Worm (Caenorhabditis elegans): ENCODE results near the gene scl-17.

The scl-17 gene

ce11 chrII:1444911-1445310, at the start of gene scl-17:
scl-17 (plus strand) TSS chrII:1445211.
- no peak for TF ChIP-seq sma-3 (GFP tag; optimal IDR thresholded peaks at IDR 0.05)
- no peak for TF ChIP-seq mbf-1 (tag; optimal IDR thresholded peaks at IDR 0.05)
- no peak for TF ChIP-seq sem-4 (tag; optimal IDR thresholded peaks at IDR 0.05)
- TF ChIP-seq crh-2 (tag; optimal IDR thresholded peaks at IDR 0.05), result no peak
- TF ChIP-seq nhr-21 (tag; optimal IDR thresholded peaks at IDR 0.05), result no peak
- no peak for TF ChIP-seq nhr-129 (tag; optimal IDR thresholded peaks at IDR 0.05)
- no peak for TF ChIP-seq aly-2 (tag; optimal IDR thresholded peaks at IDR 0.05)

ce11 chrII:1397703-1398102, 47.3 kb upstream of the scl-17 start, which contains the start of gene F54D12.8:
F54D12.8 (minus strand) TSS chrII:1398038.
- TF ChIP-seq mbf-1 (tag; optimal IDR thresholded peaks at IDR 0.05), result no peak
- no peak for TF ChIP-seq lin-13 (GFP tag; optimal IDR thresholded peaks at IDR 0.05)
- no peak for TF ChIP-seq dmd-4 (tag; optimal IDR thresholded peaks at IDR 0.05)
- TF ChIP-seq egl-27 (tag; optimal IDR thresholded peaks at IDR 0.05), result no peak
- TF ChIP-seq blmp-1 (tag; optimal IDR thresholded peaks at IDR 0.05; ENCODE audit: insufficient read depth), result no peak
- TF ChIP-seq nhr-129 (tag; optimal IDR thresholded peaks at IDR 0.05), result no peak
- TF ChIP-seq lin-11 (tag; optimal IDR thresholded peaks at IDR 0.05), result no peak
- no peak for TF ChIP-seq aly-2 (tag; optimal IDR thresholded peaks at IDR 0.05)
- no peak for TF ChIP-seq nhr-77 (tag; optimal IDR thresholded peaks at IDR 0.05)
- TF ChIP-seq skn-1 (tag; optimal IDR thresholded peaks at IDR 0.05), result no peak
- no peak for TF ChIP-seq nhr-12 (tag; optimal IDR thresholded peaks at IDR 0.05)
- no peak for TF ChIP-seq mab-5 (tag; optimal IDR thresholded peaks at IDR 0.05)
- TF ChIP-seq fos-1 (tag; optimal IDR thresholded peaks at IDR 0.05), result no peak

DNA sequence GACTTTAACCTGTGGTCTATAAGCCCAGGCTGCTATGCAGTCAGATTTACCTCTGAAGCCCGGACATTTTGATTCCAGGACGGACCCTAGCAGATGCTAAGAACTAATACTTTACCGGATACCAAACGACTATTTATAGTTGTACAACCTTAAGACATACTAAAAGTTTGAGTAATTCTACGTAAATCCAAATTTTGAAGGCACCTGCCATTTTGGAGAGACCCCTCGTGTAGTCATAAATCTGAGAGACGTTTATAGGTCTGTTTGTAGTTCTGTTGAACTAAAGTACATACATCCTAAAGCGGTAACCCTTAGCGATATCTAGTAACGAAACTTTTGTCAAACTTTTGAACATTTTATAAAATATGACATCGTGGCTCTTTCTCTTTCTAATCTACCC, 46.6 kb upstream of the scl-17 start, which contains the start of gene F54D12.2:
Gene F54D12.2 (plus strand): TSS at position 301 of the 400 bp plus-strand sequence.
- no peak for TF ChIP-seq peb-1 (tag; optimal IDR thresholded peaks at IDR 0.05)
- no peak for TF ChIP-seq aly-2 (tag; optimal IDR thresholded peaks at IDR 0.05)
- no peak for TF ChIP-seq ceh-82 (tag; optimal IDR thresholded peaks at IDR 0.05)
- TF ChIP-seq nhr-77 (tag; optimal IDR thresholded peaks at IDR 0.05), result no peak
- no peak for TF ChIP-seq elt-1 (tag; optimal IDR thresholded peaks at IDR 0.05)
- TF ChIP-seq sma-9 (GFP tag; optimal IDR thresholded peaks at IDR 0.05), result no peak
- no peak for TF ChIP-seq sma-9 (tag; optimal IDR thresholded peaks at IDR 0.05)
- no peak for TF ChIP-seq nhr-237 (tag; optimal IDR thresholded peaks at IDR 0.05)
- TF ChIP-seq ztf-1 (GFP tag; conservative IDR thresholded peaks at IDR 0.05), result no peak
- no peak for TF ChIP-seq ztf-4 (tag; optimal IDR thresholded peaks at IDR 0.05)
- no peak for TF ChIP-seq lin-39 (tag; optimal IDR thresholded peaks at IDR 0.05)
- no peak for TF ChIP-seq F13H6.1 (tag; optimal IDR thresholded peaks at IDR 0.05)
- TF ChIP-seq nhr-21 (tag; optimal IDR thresholded peaks at IDR 0.05), result no peak
- TF ChIP-seq mbf-1 (tag; optimal IDR thresholded peaks at IDR 0.05), result no peak
- no peak for TF ChIP-seq nhr-6 (tag; optimal IDR thresholded peaks at IDR 0.05)
- TF ChIP-seq nhr-129 (tag; optimal IDR thresholded peaks at IDR 0.05), result no peak
- TF ChIP-seq ZK546.5 (tag; optimal IDR thresholded peaks at IDR 0.05), result no peak
- no peak for TF ChIP-seq R02D3.7 (tag; optimal IDR thresholded peaks at IDR 0.05)

DNA sequence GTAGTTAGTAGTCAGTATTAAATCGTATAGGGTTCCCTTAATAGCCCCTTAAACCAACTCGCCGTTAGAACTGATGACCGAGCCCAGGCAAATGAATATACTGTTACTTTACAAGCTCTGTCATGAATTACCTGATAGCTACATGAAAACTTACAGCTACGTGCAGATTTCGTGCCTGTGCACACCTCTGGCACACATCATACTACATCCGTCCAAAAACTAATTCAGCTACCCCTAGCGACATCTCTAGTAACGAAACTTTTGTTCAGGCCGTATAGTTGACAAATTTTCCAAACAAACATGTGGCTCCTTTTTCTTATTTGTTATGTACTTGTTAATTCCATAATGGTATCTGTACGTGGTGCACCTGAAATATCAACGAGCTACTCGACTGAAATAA, 44.9 kb upstream of the scl-17 start, which contains the start of gene F54D12.1:
Gene F54D12.1 (plus strand): TSS at position 301 of the 400 bp plus-strand sequence.
- TF ChIP-seq ceh-16 (tag; optimal IDR thresholded peaks at IDR 0.05) (no peak), ztf-1 (GFP tag; conservative IDR thresholded peaks at IDR 0.05) (no peak), unc-62 (GFP tag; optimal IDR thresholded peaks at IDR 0.05) (no peak), skn-1 (tag; optimal IDR thresholded peaks at IDR 0.05) (no peak), nhr-6 (tag; optimal IDR thresholded peaks at IDR 0.05) (no peak), elt-1 (tag; optimal IDR thresholded peaks at IDR 0.05) (no peak), lin-11 (tag; optimal IDR thresholded peaks at IDR 0.05) (no peak), nhr-129 (tag; optimal IDR thresholded peaks at IDR 0.05) (no peak), mbf-1 (tag; optimal IDR thresholded peaks at IDR 0.05) (no peak), ZK546.5 (tag; optimal IDR thresholded peaks at IDR 0.05) (no peak), F13H6.1 (tag; optimal IDR thresholded peaks at IDR 0.05) (no peak), Y55F3AM.14 (GFP tag; optimal IDR thresholded peaks at IDR 0.05) (no peak), nhr-12 (tag; optimal IDR thresholded peaks at IDR 0.05) (no peak), nhr-77 (tag; optimal IDR thresholded peaks at IDR 0.05) (no peak), alr-1 (tag; optimal IDR thresholded peaks at IDR 0.05) (no peak), unc-55 (GFP tag; optimal IDR thresholded peaks at IDR 0.05) (no peak), gmeb-1 (tag; optimal IDR thresholded peaks at IDR 0.05) (no peak), nhr-11 (tag; optimal IDR thresholded peaks at IDR 0.05) (no peak), ceh-82 (tag; optimal IDR thresholded peaks at IDR 0.05) (no peak), elt-3 (tag; optimal IDR thresholded peaks at IDR 0.05) (no peak)

Measured in whole organism, L2 larva.